Worm (Caenorhabditis elegans): Measurements from ENCODE around the gene K02F3.12.

- TF ChIP-seq F23B12.7 (tag; optimal IDR thresholded peaks at IDR 0.05; ENCODE audit: insufficient read depth) (no peak), snpc-4 (GFP tag; optimal IDR thresholded peaks at IDR 0.05) (no peak), snpc-4 (tag; optimal IDR thresholded peaks at IDR 0.05) (no peak), snpc-1.3 (tag; optimal IDR thresholded peaks at IDR 0.05; ENCODE audit: insufficient read depth) (no peak)
These were observed 2.5 kb upstream of the K02F3.12 start, which contains the start of the genes rnp-5 and tag-51 for ce11 chrIII:853859-854359.

All from whole organism, young adult.